Fruit fly (Drosophila melanogaster) whole organism, embryonic: Measurements from ENCODE around the gene sunz.

ENCODE experiments used
- Bgb ChIP-seq: fragments of 200-800 bp; sonication (Bioruptor generic); IDR thresholded peaks from 2 replicates; pipeline ENCODE4 v1.3.6; 2022; ENCODE audit warnings: missing biosample characterization, missing genetic modification characterization; ENCODE audit not compliant: partially characterized antibody
- CG10267 ChIP-seq: fragments of 200-800 bp; sonication (Bioruptor generic); optimal IDR thresholded peaks from 2 replicates; lab custom pipeline; 2018; ENCODE audit warnings: missing biosample characterization, mild to moderate bottlenecking, missing genetic modification characterization, moderate library complexity
- CG10979 ChIP-seq: fragments of 200-800 bp; sonication (Bioruptor generic); optimal IDR thresholded peaks from 2 replicates; lab custom pipeline; 2018; ENCODE audit warnings: missing biosample characterization, mild to moderate bottlenecking, missing genetic modification characterization, moderate library complexity
- CG11456 ChIP-seq: fragments of 200-800 bp; sonication (Bioruptor generic); IDR thresholded peaks from 3 replicates; pipeline ENCODE4 v1.3.6; 2022; ENCODE audit warnings: missing biosample characterization, missing genetic modification characterization
- CG11504 ChIP-seq: fragments of 200-800 bp; sonication (Bioruptor generic); optimal IDR thresholded peaks from 3 replicates; lab custom pipeline; 2019; ENCODE audit warnings: missing biosample characterization, mild to moderate bottlenecking, missing genetic modification characterization, moderate library complexity
- CG14441 ChIP-seq: fragments of 200-800 bp; sonication (Bioruptor generic); IDR thresholded peaks from 2 replicates; pipeline ENCODE4 v1.3.6; 2022; ENCODE audit warnings: missing biosample characterization, missing genetic modification characterization
- CG14710 ChIP-seq: fragments of 200-800 bp; sonication (Bioruptor generic); optimal IDR thresholded peaks from 3 replicates; lab custom pipeline; 2019; ENCODE audit warnings: missing biosample characterization, mild to moderate bottlenecking, missing genetic modification characterization, moderate library complexity
- CG15479 ChIP-seq: fragments of 200-800 bp; sonication (Bioruptor generic); optimal IDR thresholded peaks from 3 replicates; lab custom pipeline; 2019; ENCODE audit warnings: missing biosample characterization, mild to moderate bottlenecking, missing genetic modification characterization, moderate library complexity
- CG15601 ChIP-seq: fragments of 200-800 bp; sonication (Bioruptor generic); optimal IDR thresholded peaks from 3 replicates; lab custom pipeline; 2019; ENCODE audit warnings: missing biosample characterization, mild to moderate bottlenecking, missing genetic modification characterization, moderate library complexity
- CG16815 ChIP-seq: fragments of 200-800 bp; sonication (Bioruptor generic); optimal IDR thresholded peaks from 3 replicates; lab custom pipeline; 2017; ENCODE audit warnings: missing biosample characterization, mild to moderate bottlenecking, missing genetic modification characterization
- CG31365 ChIP-seq: fragments of 200-800 bp; sonication (Bioruptor generic); optimal IDR thresholded peaks from 2 replicates; lab custom pipeline; 2018; ENCODE audit warnings: missing biosample characterization, mild to moderate bottlenecking, missing genetic modification characterization
- Dbx ChIP-seq: fragments of 200-800 bp; sonication (Bioruptor generic); IDR thresholded peaks from 3 replicates; pipeline ENCODE4 v1.3.6; 2022; ENCODE audit warnings: missing biosample characterization, missing genetic modification characterization
- Dip3 ChIP-seq: fragments of 200-800 bp; sonication (Bioruptor generic); optimal IDR thresholded peaks from 3 replicates; lab custom pipeline; 2016; ENCODE audit warnings: missing biosample characterization, missing genetic modification characterization
- Elba2 ChIP-seq: fragments of 200-800 bp; sonication (Bioruptor generic); optimal IDR thresholded peaks from 3 replicates; lab custom pipeline; 2016; ENCODE audit warnings: missing biosample characterization, missing genetic modification characterization
- HmgZ ChIP-seq: fragments of 200-800 bp; sonication (Bioruptor generic); optimal IDR thresholded peaks from 2 replicates; lab custom pipeline; 2018; ENCODE audit warnings: missing biosample characterization, mild to moderate bottlenecking, missing genetic modification characterization
- Hr39 ChIP-seq: fragments of >200 bp; optimal IDR thresholded peaks from 2 replicates; lab custom pipeline; 2017
- Lim3 ChIP-seq: fragments of 200-800 bp; sonication (Bioruptor generic); IDR thresholded peaks from 2 replicates; pipeline ENCODE4 v1.3.6; 2022; ENCODE audit warnings: missing biosample characterization, missing genetic modification characterization
- Opbp ChIP-seq: fragments of 200-800 bp; sonication (Bioruptor generic); IDR thresholded peaks from 3 replicates; pipeline ENCODE4 v1.3.6; 2022; ENCODE audit warnings: missing biosample characterization, missing genetic modification characterization; ENCODE audit not compliant: partially characterized antibody
- Spps ChIP-seq: fragments of 200-800 bp; sonication (Bioruptor generic); optimal IDR thresholded peaks from 2 replicates; lab custom pipeline; 2018; ENCODE audit warnings: missing biosample characterization, mild to moderate bottlenecking, missing genetic modification characterization
- Usf ChIP-seq: fragments of 200-800 bp; sonication (Bioruptor generic); optimal IDR thresholded peaks from 2 replicates; lab custom pipeline; 2017; ENCODE audit warnings: missing genotype, missing biosample characterization, missing genetic modification characterization
- amos ChIP-seq: fragments of 200-800 bp; sonication (Bioruptor generic); IDR thresholded peaks from 2 replicates; pipeline ENCODE4 v1.3.6; 2022; ENCODE audit warnings: missing biosample characterization, missing genetic modification characterization; ENCODE audit not compliant: partially characterized antibody
- ato ChIP-seq: fragments of 200-800 bp; sonication (Bioruptor generic); IDR thresholded peaks from 2 replicates; pipeline ENCODE4 v1.3.6; 2022; ENCODE audit warnings: missing biosample characterization, missing genetic modification characterization; ENCODE audit not compliant: partially characterized antibody
- bab2 ChIP-seq: fragments of 200-800 bp; sonication (Bioruptor generic); optimal IDR thresholded peaks from 2 replicates; lab custom pipeline; 2016; ENCODE audit warnings: missing biosample characterization, missing genetic modification characterization
- bcd ChIP-seq: fragments of 200-800 bp; sonication (Bioruptor generic); optimal IDR thresholded peaks from 2 replicates; lab custom pipeline; 2017; ENCODE audit warnings: missing biosample characterization, mild to moderate bottlenecking, missing genetic modification characterization
- bowl ChIP-seq: fragments of 200-800 bp; sonication (Bioruptor generic); IDR thresholded peaks from 2 replicates; pipeline ENCODE4 v1.3.6; 2022; ENCODE audit warnings: missing biosample characterization, missing genetic modification characterization
- cas ChIP-seq: fragments of 200-800 bp; sonication (Bioruptor generic); IDR thresholded peaks from 2 replicates; pipeline ENCODE4 v1.3.6; 2022; ENCODE audit warnings: missing biosample characterization, missing genetic modification characterization
- chif ChIP-seq, 2 experiments: fragments of 200-800 bp; sonication (Bioruptor generic); optimal IDR thresholded peaks; 3 replicates each; lab custom pipeline; 2016; ENCODE audit warnings: missing biosample characterization in 2 of 2, missing genetic modification characterization in 2 of 2
- dmrt11E ChIP-seq: fragments of 200-800 bp; sonication (Bioruptor generic); optimal IDR thresholded peaks from 3 replicates; lab custom pipeline; 2018; ENCODE audit warnings: missing biosample characterization, mild to moderate bottlenecking, missing genetic modification characterization, moderate library complexity
- eve ChIP-seq, 2 experiments: fragments of >200 bp; optimal IDR thresholded peaks; 2 replicates each; lab custom pipeline; 2017; ENCODE audit warnings: missing biosample characterization in 2 of 2, missing genetic modification characterization in 2 of 2
- gem ChIP-seq: fragments of 200-800 bp; sonication (Bioruptor generic); optimal IDR thresholded peaks from 2 replicates; lab custom pipeline; 2019; ENCODE audit warnings: missing biosample characterization, mild to moderate bottlenecking, missing genetic modification characterization, moderate library complexity
- oc ChIP-seq: fragments of 200-800 bp; sonication (Bioruptor generic); optimal IDR thresholded peaks from 2 replicates; lab custom pipeline; 2018; ENCODE audit warnings: missing biosample characterization, mild to moderate bottlenecking, missing genetic modification characterization, moderate library complexity
- odd ChIP-seq: fragments of 200-800 bp; sonication (Bioruptor generic); optimal IDR thresholded peaks from 2 replicates; lab custom pipeline; 2017; ENCODE audit warnings: missing biosample characterization, mild to moderate bottlenecking, missing genetic modification characterization
- onecut ChIP-seq: fragments of 200-800 bp; sonication (Bioruptor generic); IDR thresholded peaks from 2 replicates; pipeline ENCODE4 v1.3.6; 2022; ENCODE audit warnings: missing biosample characterization, missing genetic modification characterization
- pan ChIP-seq, 4 experiments: fragments of >200 bp in 3 of 4; fragments of 200-800 bp in 1 of 4; sonication (Bioruptor generic) in 1 of 4; optimal IDR thresholded peaks in 3 of 4; IDR thresholded peaks in 1 of 4; 2 replicates each; pipeline versions ENCODE4 v1.3.6 to Lab custom; 2017 to 2022; ENCODE audit warnings: missing biosample characterization in 2 of 4, missing genetic modification characterization in 2 of 4, mixed read lengths in 1 of 4
- pita ChIP-seq: fragments of 200-800 bp; sonication (Bioruptor generic); optimal IDR thresholded peaks from 2 replicates; lab custom pipeline; 2017; ENCODE audit warnings: missing biosample characterization, mild to moderate bottlenecking, missing genetic modification characterization
- pros ChIP-seq: fragments of 200-800 bp; sonication (Bioruptor generic); optimal IDR thresholded peaks from 3 replicates; lab custom pipeline; 2019; ENCODE audit warnings: missing biosample characterization, mild to moderate bottlenecking, missing genetic modification characterization, moderate library complexity
- pzg ChIP-seq: fragments of 200-800 bp; sonication (Bioruptor generic); optimal IDR thresholded peaks from 3 replicates; lab custom pipeline; 2018; ENCODE audit warnings: missing biosample characterization, mild to moderate bottlenecking, missing genetic modification characterization, moderate library complexity
- row ChIP-seq: fragments of 200-800 bp; sonication (Bioruptor generic); IDR thresholded peaks from 3 replicates; pipeline ENCODE4 v1.3.6; 2022; ENCODE audit warnings: missing biosample characterization, missing genetic modification characterization
- slbo ChIP-seq: fragments of 200-800 bp; sonication (Bioruptor generic); IDR thresholded peaks from 2 replicates; pipeline ENCODE4 v1.3.6; 2022; ENCODE audit warnings: missing biosample characterization, missing genetic modification characterization
- tap ChIP-seq: fragments of 200-800 bp; optimal IDR thresholded peaks from 3 replicates; lab custom pipeline; 2019; ENCODE audit warnings: missing biosample characterization, mild to moderate bottlenecking, missing genetic modification characterization, moderate library complexity
- tgo ChIP-seq: fragments of 200-800 bp; sonication (Bioruptor generic); IDR thresholded peaks from 3 replicates; pipeline ENCODE4 v1.3.6; 2022; ENCODE audit warnings: missing biosample characterization, missing genetic modification characterization
- tll ChIP-seq, 2 experiments: fragments of 200-800 bp in 1 of 2; fragments of >200 bp in 1 of 2; sonication (Bioruptor generic) in 1 of 2; optimal IDR thresholded peaks; 2 replicates each; lab custom pipeline; 2017 to 2019; ENCODE audit warnings: missing biosample characterization in 2 of 2, missing genetic modification characterization in 2 of 2, mild to moderate bottlenecking in 1 of 2, moderate library complexity in 1 of 2
- twi ChIP-seq: fragments of 200-800 bp; optimal IDR thresholded peaks from 2 replicates; lab custom pipeline; 2019; ENCODE audit warnings: missing biosample characterization, mild to moderate bottlenecking, missing genetic modification characterization, moderate library complexity
- usp ChIP-seq: fragments of >200 bp; optimal IDR thresholded peaks from 2 replicates; lab custom pipeline; 2017; ENCODE audit warnings: missing biosample characterization, missing genetic modification characterization
- z ChIP-seq: fragments of 200-800 bp; sonication (Bioruptor generic); IDR thresholded peaks from 3 replicates; pipeline ENCODE4 v1.3.6; 2022; ENCODE audit warnings: missing biosample characterization, missing genetic modification characterization

Gene sunz

dm6 chr3R:6662613-6663288 is 32.8 kb downstream of the sunz start (continued):
- TF ChIP-seq CG14710 (tag; lab: Kevin White, UChicago) = peak; percentile 31
- TF ChIP-seq eve (GFP tag; optimal IDR thresholded peaks at IDR 0.05; lab: Kevin White, UChicago) = peak in 1 of 2 experiments; percentile 27
- TF ChIP-seq CG10979 = peak; percentile 38
- TF ChIP-seq CG16815 (GFP tag; lab: Kevin White, UChicago) = no peak
- TF ChIP-seq amos (GFP tag; lab: Robert Waterston, UW) = 0 out of 2 replicates have a peak, but pooled peaks have one; percentile 4
- TF ChIP-seq dmrt11E (tag; lab: Kevin White, UChicago) = peak; percentile 51
- peak; percentile 4 for TF ChIP-seq CG10267
- TF ChIP-seq chif (GFP tag; optimal IDR thresholded peaks at IDR 0.05; lab: Kevin White, UChicago) = peak in 1 of 2 experiments; percentile 14
- TF ChIP-seq row (GFP tag; lab: Robert Waterston, UW) = 0 out of 3 replicates have a peak, but pooled peaks have one; percentile 15
- peak; percentile 65 for TF ChIP-seq Hr39 (lab: Kevin White, UChicago)
- TF ChIP-seq CG11456 = 0 out of 3 replicates have a peak, but pooled peaks have one; percentile 17
- TF ChIP-seq Elba2 = peak; percentile 28
- no peak for TF ChIP-seq CG14441
- TF ChIP-seq twi (tag; lab: Kevin White, UChicago) = no peak

dm6 chr3R:6663289-6663666 is 33.3 kb downstream of the sunz start:
- TF ChIP-seq CG15479 (no peak), row (GFP tag; lab: Robert Waterston, UW) (0 out of 3 replicates have a peak, but pooled peaks have one; percentile 1), ato (GFP tag; lab: Robert Waterston, UW) (no peak), bowl (GFP tag; lab: Robert Waterston, UW) (no peak), Spps (tag; lab: Kevin White, UChicago) (no peak), Lim3 (GFP tag; lab: Robert Waterston, UW) (no peak), tll (GFP tag; optimal IDR thresholded peaks at IDR 0.05; lab: Kevin White, UChicago) (peak in 1 of 2 experiments; percentile 93)

dm6 chr3R:6664371-6665116 is 34.6 kb downstream of the sunz start:
- TF ChIP-seq Dbx (GFP tag; lab: Robert Waterston, UW) = no peak
- no peak for TF ChIP-seq tap
- TF ChIP-seq tgo (GFP tag; lab: Robert Waterston, UW) = no peak
- no peak for TF ChIP-seq Bgb
- TF ChIP-seq pros (GFP tag; lab: Kevin White, UChicago) = no peak
- peak; percentile 21; the same call in 1 of the 2 replicates for TF ChIP-seq onecut (GFP tag; lab: Robert Waterston, UW)
- no peak for TF ChIP-seq usp (GFP tag; lab: Kevin White, UChicago)
- TF ChIP-seq HmgZ (tag; lab: Kevin White, UChicago) = no peak
- no peak for TF ChIP-seq CG31365 (tag; lab: Kevin White, UChicago)
- TF ChIP-seq oc (tag; lab: Kevin White, UChicago) = no peak
- no peak for TF ChIP-seq Dip3 (GFP tag; lab: Kevin White, UChicago)
- TF ChIP-seq z (GFP tag; lab: Robert Waterston, UW) = 0 out of 3 replicates have a peak, but pooled peaks have one; percentile 24
- no peak for TF ChIP-seq bcd (GFP tag; lab: Kevin White, UChicago)
- no peak for TF ChIP-seq pita (GFP tag; lab: Kevin White, UChicago)
- TF ChIP-seq odd (GFP tag; lab: Kevin White, UChicago) = no peak
- TF ChIP-seq Usf (GFP tag; lab: Kevin White, UChicago) = no peak
- TF ChIP-seq CG11504 (tag; lab: Kevin White, UChicago) = peak; percentile 49
- TF ChIP-seq pan (optimal IDR thresholded peaks at IDR 0.05; lab: Kevin White, UChicago) = no peak
- no peak for TF ChIP-seq pan (GFP tag; optimal IDR thresholded peaks at IDR 0.05 in 1 of 2, IDR thresholded peaks at IDR 0.05 in 1 of 2)
- TF ChIP-seq bab2 (GFP tag; lab: Kevin White, UChicago) = no peak
- TF ChIP-seq gem (tag; lab: Kevin White, UChicago) = peak; percentile 29
- no peak for TF ChIP-seq Opbp (GFP tag; lab: Robert Waterston, UW)
- TF ChIP-seq cas = no peak
- TF ChIP-seq tll (GFP tag; optimal IDR thresholded peaks at IDR 0.05; lab: Kevin White, UChicago) = peak in 1 of 2 experiments; percentile 59
- TF ChIP-seq CG15601 (tag; lab: Kevin White, UChicago) = no peak
- TF ChIP-seq slbo (GFP tag; lab: Robert Waterston, UW) = no peak
- no peak for TF ChIP-seq pzg (GFP tag; lab: Kevin White, UChicago)
